Worm (Caenorhabditis elegans) whole organism, L4/young adult: Measurements from ENCODE around the gene nos-1.

Experiments used
- dao-5 ChIP-seq: sonication (generic microtip); optimal IDR thresholded peaks from 2 replicates; lab custom pipeline; 2016; ENCODE audit warnings: missing genotype, missing genetic modification characterization, moderate library complexity, missing compliant biosample characterization
- him-1 ChIP-seq: sonication (generic microtip); optimal IDR thresholded peaks from 2 replicates; lab custom pipeline; 2016; ENCODE audit warnings: missing genotype, missing genetic modification reagents, missing genetic modification characterization, missing compliant biosample characterization

ce11 chrII:10946848-10947247 is 6.1 kb downstream of the nos-1 start:
- TF ChIP-seq dao-5 (tag; lab: Kevin White, UChicago) (no peak), him-1 (tag; lab: Kevin White, UChicago) (no peak)
